Fruit fly (Drosophila melanogaster): ENCODE data around the gene CG4586.

Gene CG4586

dm6 chrX:7008102-7009087, 38.7 kb downstream of the CG4586 start:
- TF ChIP-seq psq (optimal IDR thresholded peaks at IDR 0.05) (no peak), EcR (GFP tag; optimal IDR thresholded peaks at IDR 0.05) (peak in 1 of 2 experiments; percentile 62)

dm6 chrX:7011063-7011743, 41.5 kb downstream of the CG4586 start, which contains the start of the genes cm, sloth1 and sloth2:
Gene cm (minus strand): TSS chrX:7011145.
Gene sloth1 (plus strand): TSS chrX:7011357.
Gene sloth2 (plus strand): TSS chrX:7011357.
- TF ChIP-seq psq (optimal IDR thresholded peaks at IDR 0.05): no peak
- no peak for TF ChIP-seq pan (optimal IDR thresholded peaks at IDR 0.05)

dm6 chrX:7013320-7014214, 43.8 kb downstream of the CG4586 start, which contains the start of the genes CG3032 and CG4593:
Gene CG3032 (minus strand): TSS chrX:7013881.
Gene CG4593 (plus strand): TSS chrX:7013887.
- TF ChIP-seq EcR (GFP tag; optimal IDR thresholded peaks at IDR 0.05) (no peak), pan (optimal IDR thresholded peaks at IDR 0.05) (no peak), Dll (optimal IDR thresholded peaks at IDR 0.05) (no peak), psq (optimal IDR thresholded peaks at IDR 0.05) (no peak), usp (GFP tag; optimal IDR thresholded peaks at IDR 0.05) (no peak), CG8478 (optimal IDR thresholded peaks at IDR 0.05) (no peak)

- TF ChIP-seq psq (optimal IDR thresholded peaks at IDR 0.05) (no peak), pan (optimal IDR thresholded peaks at IDR 0.05) (peak; percentile 66), Dll (optimal IDR thresholded peaks at IDR 0.05) (no peak), CG8478 (optimal IDR thresholded peaks at IDR 0.05) (no peak)
Measured at dm6 chrX:7014931-7015428, 45.3 kb downstream of the CG4586 start.
